Fruit fly (Drosophila melanogaster) whole organism, embryonic: ENCODE results near the gene CG34248.

Source experiments
- Ada2b ChIP-seq: fragments of 200-800 bp; sonication (Bioruptor generic); IDR thresholded peaks from 2 replicates; pipeline ENCODE4 v1.3.6; 2022; ENCODE audit warnings: missing biosample characterization, missing genetic modification characterization
- Aef1 ChIP-seq: fragments of 200-800 bp; sonication (Bioruptor generic); IDR thresholded peaks from 3 replicates; pipeline ENCODE4 v1.3.6; 2022; ENCODE audit warnings: missing biosample characterization, missing genetic modification characterization
- Awh ChIP-seq: fragments of 200-800 bp; sonication (Bioruptor generic); IDR thresholded peaks from 2 replicates; pipeline ENCODE4, ENCODE4 v1.3.6; 2022; ENCODE audit warnings: missing biosample characterization, missing genetic modification characterization
- B-H1 ChIP-seq: fragments of 200-800 bp; sonication (Bioruptor generic); IDR thresholded peaks from 3 replicates; pipeline ENCODE4 v1.3.6; 2022; ENCODE audit warnings: missing biosample characterization, missing genetic modification characterization
- CG11085 ChIP-seq: fragments of 200-800 bp; sonication (Bioruptor generic); IDR thresholded peaks from 2 replicates; pipeline ENCODE4 v1.3.6; 2022; ENCODE audit warnings: missing biosample characterization, missing genetic modification characterization
- CG13296 ChIP-seq: fragments of 200-800 bp; sonication (Bioruptor generic); optimal IDR thresholded peaks from 3 replicates; lab custom pipeline; 2018; ENCODE audit warnings: missing biosample characterization, mild to moderate bottlenecking, missing genetic modification characterization
- CG14014 ChIP-seq: fragments of 200-800 bp; sonication (Bioruptor generic); IDR thresholded peaks from 2 replicates; pipeline ENCODE4 v1.3.6; 2022; ENCODE audit warnings: missing biosample characterization, missing genetic modification characterization
- CG14860 ChIP-seq: fragments of 200-800 bp; sonication (Bioruptor generic); IDR thresholded peaks from 3 replicates; pipeline ENCODE4 v1.3.6; 2022; ENCODE audit warnings: missing biosample characterization, missing genetic modification characterization; ENCODE audit not compliant: partially characterized antibody
- CG15269 ChIP-seq: fragments of 200-800 bp; sonication (Bioruptor generic); optimal IDR thresholded peaks from 2 replicates; lab custom pipeline; 2018; ENCODE audit warnings: missing biosample characterization, mild to moderate bottlenecking, missing genetic modification characterization, moderate library complexity
- CG1529 ChIP-seq: fragments of 200-800 bp; sonication (Bioruptor generic); optimal IDR thresholded peaks from 3 replicates; lab custom pipeline; 2018; ENCODE audit warnings: missing biosample characterization, missing genetic modification characterization
- CG17612 ChIP-seq: fragments of 200-800 bp; sonication (Bioruptor generic); IDR thresholded peaks from 2 replicates; pipeline ENCODE4 v1.3.6; 2022; ENCODE audit warnings: missing biosample characterization, missing genetic modification characterization
- CG30020 ChIP-seq: fragments of 200-800 bp; optimal IDR thresholded peaks from 2 replicates; lab custom pipeline; 2019; ENCODE audit warnings: missing biosample characterization, mild to moderate bottlenecking, missing genetic modification characterization, moderate library complexity
- CG34422 ChIP-seq: fragments of 200-800 bp; sonication (Bioruptor generic); IDR thresholded peaks from 3 replicates; pipeline ENCODE4 v1.3.6; 2022; ENCODE audit warnings: missing biosample characterization, missing genetic modification characterization
- CG4730 ChIP-seq: fragments of 200-800 bp; sonication (Bioruptor generic); IDR thresholded peaks from 2 replicates; pipeline ENCODE4 v1.3.6; 2022; ENCODE audit warnings: missing biosample characterization, missing genetic modification characterization
- CG4854 ChIP-seq: fragments of 200-800 bp; sonication (Bioruptor generic); optimal IDR thresholded peaks from 2 replicates; lab custom pipeline; 2016; ENCODE audit warnings: missing biosample characterization, missing genetic modification characterization, inconsistent platforms
- CG6254 ChIP-seq: fragments of 200-800 bp; sonication (Bioruptor generic); optimal IDR thresholded peaks from 3 replicates; lab custom pipeline; 2017; ENCODE audit warnings: mild to moderate bottlenecking, missing biosample characterization, missing genetic modification reagents, missing genetic modification characterization
- CG6765 ChIP-seq: fragments of 200-800 bp; sonication (Bioruptor generic); optimal IDR thresholded peaks from 3 replicates; lab custom pipeline; 2017; ENCODE audit warnings: missing biosample characterization, mild to moderate bottlenecking, missing genetic modification characterization
- CG9215 ChIP-seq: fragments of 200-800 bp; sonication (Bioruptor generic); IDR thresholded peaks from 2 replicates; pipeline ENCODE4 v1.3.6; 2022; ENCODE audit warnings: missing biosample characterization, missing genetic modification characterization
- Chrac-16 ChIP-seq: fragments of 200-800 bp; sonication (Bioruptor generic); optimal IDR thresholded peaks from 3 replicates; lab custom pipeline; 2016; ENCODE audit warnings: missing biosample characterization, missing genetic modification characterization
- CrebB ChIP-seq: fragments of 200-800 bp; sonication (Bioruptor generic); optimal IDR thresholded peaks from 3 replicates; lab custom pipeline; 2018; ENCODE audit warnings: missing biosample characterization, mild to moderate bottlenecking, missing genetic modification characterization
- Dbx ChIP-seq: fragments of 200-800 bp; sonication (Bioruptor generic); IDR thresholded peaks from 3 replicates; pipeline ENCODE4 v1.3.6; 2022; ENCODE audit warnings: missing biosample characterization, missing genetic modification characterization
- Dip2 ChIP-seq: fragments of 200-800 bp; sonication (Bioruptor generic); IDR thresholded peaks from 2 replicates; pipeline ENCODE4 v1.3.6; 2022; ENCODE audit warnings: missing biosample characterization, missing genetic modification characterization
- Dip3 ChIP-seq: fragments of 200-800 bp; sonication (Bioruptor generic); optimal IDR thresholded peaks from 3 replicates; lab custom pipeline; 2016; ENCODE audit warnings: missing biosample characterization, missing genetic modification characterization
- Dref ChIP-seq: fragments of 200-800 bp; sonication (Bioruptor generic); IDR thresholded peaks from 2 replicates; pipeline ENCODE4 v1.3.6; 2022; ENCODE audit warnings: missing biosample characterization, missing genetic modification characterization
- Fer2 ChIP-seq: fragments of 200-800 bp; sonication (Bioruptor generic); optimal IDR thresholded peaks from 2 replicates; lab custom pipeline; 2018; ENCODE audit warnings: missing biosample characterization, mild to moderate bottlenecking, missing genetic modification characterization, moderate library complexity
- Hr51 ChIP-seq, 2 experiments: fragments of 200-800 bp; sonication (Bioruptor generic); optimal IDR thresholded peaks; 2 replicates in 1 of 2; 3 replicates in 1 of 2; lab custom pipeline; 2016 to 2018; ENCODE audit warnings: missing biosample characterization in 2 of 2, missing genetic modification characterization in 2 of 2, mild to moderate bottlenecking in 1 of 2, moderate library complexity in 1 of 2
- MTF-1 ChIP-seq: fragments of 200-800 bp; sonication (Bioruptor generic); optimal IDR thresholded peaks from 2 replicates; lab custom pipeline; 2018; ENCODE audit warnings: missing biosample characterization, mild to moderate bottlenecking, missing genetic modification characterization, borderline replicate concordance
- Med ChIP-seq: fragments of 200-800 bp; sonication (Bioruptor generic); peaks from one replicate; lab custom pipeline; 2016; ENCODE audit warnings: missing biosample characterization, missing genetic modification characterization, mild to moderate bottlenecking, inconsistent platforms, moderate library complexity
- Myb ChIP-seq: fragments of 200-800 bp; sonication (Bioruptor generic); optimal IDR thresholded peaks from 2 replicates; lab custom pipeline; 2016; ENCODE audit warnings: missing biosample characterization, missing genetic modification characterization
- Opbp ChIP-seq: fragments of 200-800 bp; sonication (Bioruptor generic); IDR thresholded peaks from 3 replicates; pipeline ENCODE4 v1.3.6; 2022; ENCODE audit warnings: missing biosample characterization, missing genetic modification characterization; ENCODE audit not compliant: partially characterized antibody
- Sox100B ChIP-seq: fragments of 200-800 bp; sonication (Bioruptor generic); optimal IDR thresholded peaks from 3 replicates; lab custom pipeline; 2018; ENCODE audit warnings: missing biosample characterization, mild to moderate bottlenecking, missing genetic modification characterization
- Trl ChIP-seq, 3 experiments: fragments of >200 bp in 2 of 3; fragments of 200-800 bp in 1 of 3; sonication (Bioruptor generic) in 1 of 3; optimal IDR thresholded peaks; 2 replicates in 1 of 3; 3 replicates in 2 of 3; lab custom pipeline; 2016 to 2017; ENCODE audit warnings: missing biosample characterization in 1 of 3, missing genetic modification characterization in 1 of 3
- Vsx1 ChIP-seq: fragments of 200-800 bp; sonication (Bioruptor generic); optimal IDR thresholded peaks from 2 replicates; lab custom pipeline; 2017; ENCODE audit warnings: missing biosample characterization, mild to moderate bottlenecking, missing genetic modification characterization, missing genetic modification reagents
- ewg ChIP-seq: fragments of 200-800 bp; sonication (Bioruptor generic); optimal IDR thresholded peaks from 3 replicates; lab custom pipeline; 2017; ENCODE audit warnings: mild to moderate bottlenecking, missing biosample characterization, missing genetic modification reagents, missing genetic modification characterization
- eyg ChIP-seq: fragments of 200-800 bp; sonication (Bioruptor generic); optimal IDR thresholded peaks from 3 replicates; lab custom pipeline; 2016; ENCODE audit warnings: missing biosample characterization, missing genetic modification characterization
- hth ChIP-seq: fragments of >200 bp; optimal IDR thresholded peaks from 2 replicates; lab custom pipeline; 2017; ENCODE audit warnings: inconsistent platforms
- lbe ChIP-seq: fragments of 200-800 bp; sonication (Bioruptor generic); optimal IDR thresholded peaks from 2 replicates; lab custom pipeline; 2016; ENCODE audit warnings: missing biosample characterization, mild to moderate bottlenecking, missing genetic modification characterization
- lola ChIP-seq, 3 experiments: fragments of >200 bp in 2 of 3; fragments of 200-800 bp in 1 of 3; sonication (Bioruptor generic) in 1 of 3; optimal IDR thresholded peaks; 2 replicates each; lab custom pipeline; 2017 to 2019; ENCODE audit warnings: missing biosample characterization in 3 of 3, missing genetic modification characterization in 3 of 3, mild to moderate bottlenecking in 1 of 3, moderate library complexity in 1 of 3
- mld ChIP-seq: fragments of 200-800 bp; sonication (Bioruptor generic); IDR thresholded peaks from 3 replicates; pipeline ENCODE4 v1.3.6; 2022; ENCODE audit warnings: missing biosample characterization, missing genetic modification characterization; ENCODE audit not compliant: partially characterized antibody
- nerfin-2 ChIP-seq: fragments of 200-800 bp; sonication (Bioruptor generic); IDR thresholded peaks from 2 replicates; pipeline ENCODE4 v1.3.6; 2022; ENCODE audit warnings: missing biosample characterization, missing genetic modification characterization; ENCODE audit not compliant: partially characterized antibody
- nom ChIP-seq: fragments of 200-800 bp; sonication (Bioruptor generic); optimal IDR thresholded peaks from 2 replicates; lab custom pipeline; 2017; ENCODE audit warnings: missing biosample characterization, missing genetic modification characterization, mild to moderate bottlenecking, moderate library complexity, missing genetic modification reagents
- otp ChIP-seq: fragments of 200-800 bp; sonication (Bioruptor generic); IDR thresholded peaks from 3 replicates; pipeline ENCODE4, ENCODE4 v1.3.6; 2022; ENCODE audit warnings: missing biosample characterization, missing genetic modification characterization
- pb ChIP-seq: fragments of 200-800 bp; sonication (Bioruptor generic); optimal IDR thresholded peaks from 3 replicates; lab custom pipeline; 2016; ENCODE audit warnings: missing biosample characterization, missing genetic modification characterization
- pnt ChIP-seq: fragments of 200-800 bp; sonication (Bioruptor generic); optimal IDR thresholded peaks from 3 replicates; lab custom pipeline; 2016; ENCODE audit warnings: missing biosample characterization, missing genetic modification characterization
- pum ChIP-seq: fragments of 200-800 bp; sonication (Bioruptor generic); optimal IDR thresholded peaks from 2 replicates; lab custom pipeline; 2016; ENCODE audit warnings: missing biosample characterization, missing genetic modification characterization
- pzg ChIP-seq: fragments of 200-800 bp; sonication (Bioruptor generic); optimal IDR thresholded peaks from 3 replicates; lab custom pipeline; 2018; ENCODE audit warnings: missing biosample characterization, mild to moderate bottlenecking, missing genetic modification characterization, moderate library complexity
- ranshi ChIP-seq: fragments of 200-800 bp; sonication (Bioruptor generic); IDR thresholded peaks from 2 replicates; pipeline ENCODE4 v1.3.6; 2022; ENCODE audit warnings: missing biosample characterization, missing genetic modification characterization
- row ChIP-seq: fragments of 200-800 bp; sonication (Bioruptor generic); IDR thresholded peaks from 3 replicates; pipeline ENCODE4 v1.3.6; 2022; ENCODE audit warnings: missing biosample characterization, missing genetic modification characterization
- sc ChIP-seq, 3 experiments: fragments of >200 bp in 2 of 3; fragments of 200-800 bp in 1 of 3; sonication (Bioruptor generic) in 1 of 3; optimal IDR thresholded peaks; 2 replicates in 2 of 3; 3 replicates in 1 of 3; lab custom pipeline; 2017; ENCODE audit warnings: mild to moderate bottlenecking in 1 of 3, missing biosample characterization in 1 of 3, missing genetic modification characterization in 1 of 3, missing genetic modification reagents in 1 of 3
- sens-2 ChIP-seq: fragments of 200-800 bp; sonication (Bioruptor generic); IDR thresholded peaks from 2 replicates; pipeline ENCODE4 v1.3.6; 2022; ENCODE audit warnings: missing biosample characterization, missing genetic modification characterization

CG34248 gene

dm6 chr3L:16231857-16232256, 38.8 kb downstream of the CG34248 start, which contains the start of the genes PDCD-5 and MED10 (continued):
- TF ChIP-seq Myb (GFP tag; lab: Kevin White, UChicago), result peak; percentile 33
- TF ChIP-seq CG13296, result no peak
- TF ChIP-seq sens-2 (GFP tag; lab: Robert Waterston, UW), result no peak
- no peak for TF ChIP-seq Hr51 (GFP tag; optimal IDR thresholded peaks at IDR 0.05; lab: Kevin White, UChicago)
- peak; percentile 80 for TF ChIP-seq CG30020 (tag; lab: Kevin White, UChicago)
- no peak for TF ChIP-seq Awh (GFP tag; lab: Robert Waterston, UW)
- peak; percentile 75; the same call in 1 of the 3 replicates for TF ChIP-seq CG34422 (GFP tag; lab: Robert Waterston, UW)
- TF ChIP-seq lbe (GFP tag; lab: Kevin White, UChicago), result no peak
- TF ChIP-seq sc (optimal IDR thresholded peaks at IDR 0.05; lab: Kevin White, UChicago), result no peak
- no peak for TF ChIP-seq sc (GFP tag; optimal IDR thresholded peaks at IDR 0.05; lab: Kevin White, UChicago)
- TF ChIP-seq CG9215, result no peak
- TF ChIP-seq eyg (GFP tag; lab: Kevin White, UChicago), result no peak
- TF ChIP-seq CG4730 (GFP tag; lab: Robert Waterston, UW), result no peak
- no peak for TF ChIP-seq CG6254 (GFP tag; lab: Kevin White, UChicago)
- peak; percentile 51 for TF ChIP-seq nom (GFP tag; lab: Kevin White, UChicago)
- TF ChIP-seq pzg (GFP tag; lab: Kevin White, UChicago), result peak; percentile 93
- no peak for TF ChIP-seq nerfin-2 (GFP tag; lab: Robert Waterston, UW)
- no peak for TF ChIP-seq CG1529 (GFP tag; lab: Kevin White, UChicago)
- TF ChIP-seq Ada2b, result no peak
- peak; percentile 50; the same call in 1 of the 3 replicates for TF ChIP-seq Opbp (GFP tag; lab: Robert Waterston, UW)
- no peak for TF ChIP-seq Dip2 (GFP tag; lab: Robert Waterston, UW)
- no peak for TF ChIP-seq MTF-1 (GFP tag; lab: Kevin White, UChicago)
- TF ChIP-seq B-H1 (GFP tag; lab: Robert Waterston, UW), result no peak
- TF ChIP-seq Chrac-16 (GFP tag; lab: Kevin White, UChicago), result no peak
- TF ChIP-seq hth (lab: Kevin White, UChicago), result no peak
- no peak for TF ChIP-seq CG4854 (GFP tag; lab: Kevin White, UChicago)
- no peak for TF ChIP-seq CG6765
- no peak for TF ChIP-seq mld (GFP tag; lab: Robert Waterston, UW)
- TF ChIP-seq CG14014 (GFP tag; lab: Robert Waterston, UW), result no peak
- no peak for TF ChIP-seq ewg (GFP tag; lab: Kevin White, UChicago)
- TF ChIP-seq Trl (optimal IDR thresholded peaks at IDR 0.05; lab: Kevin White, UChicago), result no peak
- no peak for TF ChIP-seq Trl (GFP tag; optimal IDR thresholded peaks at IDR 0.05; lab: Kevin White, UChicago)
- no peak for TF ChIP-seq CG17612
- TF ChIP-seq CG11085 (GFP tag; lab: Robert Waterston, UW), result no peak
- no peak for TF ChIP-seq CG14860 (GFP tag; lab: Robert Waterston, UW)
- TF ChIP-seq Dip3 (GFP tag; lab: Kevin White, UChicago), result no peak
- TF ChIP-seq Dref (GFP tag; lab: Robert Waterston, UW), result peak; percentile 45
- TF ChIP-seq row (GFP tag; lab: Robert Waterston, UW), result peak; percentile 28; the same call in 1 of the 3 replicates
- no peak for TF ChIP-seq ranshi
- TF ChIP-seq pum (GFP tag; lab: Kevin White, UChicago), result no peak
- TF ChIP-seq pb (GFP tag; lab: Kevin White, UChicago), result no peak
- TF ChIP-seq pnt (GFP tag; lab: Kevin White, UChicago), result no peak
- TF ChIP-seq otp (GFP tag; lab: Robert Waterston, UW), result no peak
- TF ChIP-seq Med (GFP tag; lab: Kevin White, UChicago), result peak; percentile 89
- TF ChIP-seq Sox100B, result no peak
- TF ChIP-seq CrebB (tag; lab: Kevin White, UChicago), result no peak
- TF ChIP-seq lola (GFP tag; optimal IDR thresholded peaks at IDR 0.05; lab: Kevin White, UChicago), result no peak
- no peak for TF ChIP-seq Vsx1
- no peak for TF ChIP-seq Aef1 (GFP tag; lab: Robert Waterston, UW)
- TF ChIP-seq Fer2 (tag; lab: Kevin White, UChicago), result no peak
- no peak for TF ChIP-seq Dbx (GFP tag; lab: Robert Waterston, UW)
- TF ChIP-seq CG15269, result no peak
